Worm (Caenorhabditis elegans) whole organism, L1 larva: Measurements from ENCODE around the gene K01A11.3.

ENCODE experiments used
- C16A3.4 ChIP-seq: fragments of 150-350 bp; optimal IDR thresholded peaks from 2 replicates; lab custom pipeline; 2014; ENCODE audit warnings: missing biosample characterization, missing genetic modification characterization
- Y116A8C.19 ChIP-seq: sonication (generic microtip); optimal IDR thresholded peaks from 2 replicates; lab custom pipeline; 2016; ENCODE audit warnings: missing compliant biosample characterization, missing genetic modification characterization, borderline replicate concordance
- alr-1 ChIP-seq: fragments of 200-800 bp; sonication (Bioruptor generic); optimal IDR thresholded peaks from 2 replicates; lab custom pipeline; 2018; ENCODE audit warnings: borderline replicate concordance, mild to moderate bottlenecking, missing genetic modification characterization, missing compliant biosample characterization
- aly-2 ChIP-seq: fragments of 150-350 bp; optimal IDR thresholded peaks from 2 replicates; lab custom pipeline; 2014; ENCODE audit warnings: missing biosample characterization, missing genetic modification characterization
- blmp-1 ChIP-seq: fragments of 150-350 bp; optimal IDR thresholded peaks from 2 replicates; lab custom pipeline; 2014; ENCODE audit warnings: missing biosample characterization, missing genetic modification characterization
- ceh-82 ChIP-seq, 3 experiments: fragments of 150-350 bp in 1 of 3; sonication (generic microtip) in 2 of 3; optimal IDR thresholded peaks; 2 replicates each; lab custom pipeline; 2014 to 2017; ENCODE audit warnings: missing biosample characterization in 3 of 3, missing genetic modification characterization in 3 of 3
- ceh-88 ChIP-seq: fragments of 200-800 bp; sonication (Bioruptor generic); IDR thresholded peaks from 2 replicates; pipeline ENCODE4 v1.3.6; 2022; ENCODE audit warnings: missing genetic modification characterization, missing compliant biosample characterization
- ceh-90 ChIP-seq: sonication (generic microtip); optimal IDR thresholded peaks from 2 replicates; lab custom pipeline; 2016; ENCODE audit warnings: missing genetic modification characterization, missing compliant biosample characterization
- ces-1 ChIP-seq: fragments of 150-350 bp; optimal IDR thresholded peaks from 2 replicates; lab custom pipeline; 2014; ENCODE audit warnings: missing biosample characterization, missing genetic modification reagents, missing genetic modification characterization
- efl-1 ChIP-seq, 4 experiments: fragments of 150-350 bp; optimal IDR thresholded peaks in 3 of 4; peaks in 1 of 4; 1 replicate in 1 of 4; 2 replicates in 3 of 4; lab custom pipeline; 2014; ENCODE audit warnings: missing biosample characterization in 2 of 4, missing genetic modification characterization in 2 of 4, missing genetic modification reagents in 2 of 4
- elt-2 ChIP-seq: sonication (generic microtip); optimal IDR thresholded peaks from 2 replicates; lab custom pipeline; 2016; ENCODE audit warnings: missing genetic modification characterization, mild to moderate bottlenecking, inconsistent platforms, missing compliant biosample characterization, missing genetic modification reagents
- elt-3 ChIP-seq, 6 experiments: fragments of 150-350 bp in 1 of 6; sonication (generic microtip); optimal IDR thresholded peaks; 2 replicates each; lab custom pipeline; 2017 to 2018; ENCODE audit warnings: missing biosample characterization in 6 of 6, missing genetic modification characterization in 6 of 6, inconsistent platforms in 1 of 6
- ets-5 ChIP-seq: fragments of 200-800 bp; sonication (Bioruptor generic); IDR thresholded peaks from 2 replicates; pipeline ENCODE4 v1.3.6; 2022; ENCODE audit warnings: missing genetic modification characterization, missing compliant biosample characterization
- fkh-10 ChIP-seq: sonication (generic microtip); optimal IDR thresholded peaks from 2 replicates; lab custom pipeline; 2017; ENCODE audit warnings: missing biosample characterization, missing genetic modification reagents, missing genetic modification characterization
- fkh-4 ChIP-seq: sonication (generic microtip); optimal IDR thresholded peaks from 2 replicates; lab custom pipeline; 2016; ENCODE audit warnings: missing compliant biosample characterization, missing genetic modification characterization, borderline replicate concordance
- grh-1 ChIP-seq: fragments of 200-800 bp; sonication (Bioruptor generic); IDR thresholded peaks from 2 replicates; pipeline ENCODE4 v1.3.6; 2022; ENCODE audit warnings: missing genetic modification reagents, missing genetic modification characterization, missing compliant biosample characterization
- hlh-17 ChIP-seq: fragments of 200-800 bp; sonication (Bioruptor generic); optimal IDR thresholded peaks from 2 replicates; lab custom pipeline; 2018; ENCODE audit warnings: missing genetic modification characterization, mild to moderate bottlenecking, missing compliant biosample characterization, moderate library complexity, borderline replicate concordance
- hlh-4 ChIP-seq: sonication (generic microtip); optimal IDR thresholded peaks from 2 replicates; lab custom pipeline; 2016; ENCODE audit warnings: mild to moderate bottlenecking, missing genetic modification characterization, missing compliant biosample characterization
- hpl-2 ChIP-seq: fragments of 150-350 bp; optimal IDR thresholded peaks from 2 replicates; lab custom pipeline; 2014; ENCODE audit warnings: missing biosample characterization, missing genetic modification reagents, missing genetic modification characterization
- isw-1 ChIP-seq: fragments of 200-800 bp; sonication (Bioruptor generic); IDR thresholded peaks from 2 replicates; pipeline ENCODE4 v1.3.6; 2022; ENCODE audit warnings: missing genetic modification characterization, missing compliant biosample characterization
- jun-1 ChIP-seq: fragments of 150-350 bp; optimal IDR thresholded peaks from 2 replicates; lab custom pipeline; 2014; ENCODE audit warnings: missing biosample characterization, missing genetic modification reagents, missing genetic modification characterization
- lin-15B ChIP-seq: fragments of 150-350 bp; sonication (generic microtip); optimal IDR thresholded peaks from 3 replicates; lab custom pipeline; 2014; ENCODE audit warnings: missing biosample characterization, missing genetic modification characterization
- lin-35 ChIP-seq, 2 experiments: fragments of 150-350 bp; optimal IDR thresholded peaks; 2 replicates each; lab custom pipeline; 2014; ENCODE audit warnings: missing biosample characterization in 2 of 2, missing genetic modification characterization in 2 of 2, missing genetic modification reagents in 2 of 2
- lin-39 ChIP-seq: fragments of 150-350 bp; optimal IDR thresholded peaks from 2 replicates; lab custom pipeline; 2014; ENCODE audit warnings: missing biosample characterization, missing genetic modification reagents, missing genetic modification characterization
- lir-3 ChIP-seq: sonication (generic microtip); optimal IDR thresholded peaks from 2 replicates; lab custom pipeline; 2016; ENCODE audit warnings: mild to moderate bottlenecking, missing genetic modification characterization, moderate library complexity, missing compliant biosample characterization; ENCODE audit not compliant: poor library complexity
- lsy-2 ChIP-seq, 2 experiments: fragments of 150-350 bp; optimal IDR thresholded peaks; 2 replicates each; lab custom pipeline; 2014; ENCODE audit warnings: missing biosample characterization in 2 of 2, missing genetic modification characterization in 2 of 2
- mab-9 ChIP-seq: fragments of 200-800 bp; sonication (Bioruptor generic); IDR thresholded peaks from 2 replicates; pipeline ENCODE4 v1.3.6; 2022; ENCODE audit warnings: missing genetic modification reagents, missing genetic modification characterization, missing compliant biosample characterization
- mdl-1 ChIP-seq, 2 experiments: fragments of 150-350 bp; optimal IDR thresholded peaks; 2 replicates each; lab custom pipeline; 2014 to 2017; ENCODE audit warnings: missing biosample characterization in 2 of 2, missing genetic modification characterization in 2 of 2, inconsistent platforms in 1 of 2
- mep-1 ChIP-seq: fragments of 150-350 bp; optimal IDR thresholded peaks from 2 replicates; lab custom pipeline; 2014; ENCODE audit warnings: missing biosample characterization, missing genetic modification characterization
- nhr-11 ChIP-seq: fragments of 150-350 bp; optimal IDR thresholded peaks from 2 replicates; lab custom pipeline; 2014; ENCODE audit warnings: missing biosample characterization, missing genetic modification characterization
- nhr-12 ChIP-seq: sonication (generic microtip); optimal IDR thresholded peaks from 2 replicates; lab custom pipeline; 2017; ENCODE audit warnings: missing biosample characterization, missing genetic modification characterization
- nhr-20 ChIP-seq: sonication (generic microtip); optimal IDR thresholded peaks from 2 replicates; lab custom pipeline; 2016; ENCODE audit warnings: mild to moderate bottlenecking, missing genetic modification characterization, missing compliant biosample characterization
- nhr-237 ChIP-seq: fragments of 150-350 bp; optimal IDR thresholded peaks from 2 replicates; lab custom pipeline; 2014; ENCODE audit warnings: missing biosample characterization, missing genetic modification characterization
- nhr-47 ChIP-seq: sonication (generic microtip); optimal IDR thresholded peaks from 2 replicates; lab custom pipeline; 2016; ENCODE audit warnings: mild to moderate bottlenecking, missing genetic modification characterization, moderate library complexity, missing compliant biosample characterization
- nhr-71 ChIP-seq: sonication (generic microtip); optimal IDR thresholded peaks from 2 replicates; lab custom pipeline; 2016; ENCODE audit warnings: mild to moderate bottlenecking, missing genetic modification characterization, moderate library complexity, missing compliant biosample characterization
- nhr-77 ChIP-seq: fragments of 150-350 bp; optimal IDR thresholded peaks from 2 replicates; lab custom pipeline; 2014; ENCODE audit warnings: missing biosample characterization, missing genetic modification characterization
- nhr-84 ChIP-seq: sonication (generic microtip); optimal IDR thresholded peaks from 2 replicates; lab custom pipeline; 2017; ENCODE audit warnings: missing biosample characterization, missing genetic modification characterization
- nhr-85 ChIP-seq: sonication (generic microtip); peaks from one replicate; lab custom pipeline; 2016; ENCODE audit warnings: missing genetic modification characterization, inconsistent platforms, missing compliant biosample characterization
- nhr-90 ChIP-seq: sonication (generic microtip); optimal IDR thresholded peaks from 2 replicates; lab custom pipeline; 2016; ENCODE audit warnings: mild to moderate bottlenecking, missing genetic modification characterization, missing compliant biosample characterization; ENCODE audit not compliant: poor library complexity
- rnt-1 ChIP-seq: sonication (generic microtip); optimal IDR thresholded peaks from 2 replicates; lab custom pipeline; 2016; ENCODE audit warnings: mild to moderate bottlenecking, missing genetic modification characterization, moderate library complexity, missing compliant biosample characterization
- skn-1 ChIP-seq: fragments of 150-350 bp; optimal IDR thresholded peaks from 2 replicates; lab custom pipeline; 2014; ENCODE audit warnings: missing biosample characterization, missing genetic modification characterization
- sox-4 ChIP-seq: sonication (generic microtip); optimal IDR thresholded peaks from 2 replicates; lab custom pipeline; 2016; ENCODE audit warnings: missing genetic modification characterization, missing compliant biosample characterization
- sup-37 ChIP-seq: fragments of 200-800 bp; sonication (Bioruptor generic); optimal IDR thresholded peaks from 2 replicates; lab custom pipeline; 2018; ENCODE audit warnings: mild to moderate bottlenecking, missing genetic modification characterization, missing compliant biosample characterization
- unc-30 ChIP-seq: sonication (generic microtip); optimal IDR thresholded peaks from 2 replicates; lab custom pipeline; 2017; ENCODE audit warnings: missing biosample characterization, missing genetic modification characterization
- unc-62 ChIP-seq: fragments of 150-350 bp; optimal IDR thresholded peaks from 2 replicates; lab custom pipeline; 2014; ENCODE audit warnings: missing biosample characterization, missing genetic modification reagents, missing genetic modification characterization
- unc-86 ChIP-seq: sonication (generic microtip); optimal IDR thresholded peaks from 2 replicates; lab custom pipeline; 2016; ENCODE audit warnings: missing genetic modification characterization, missing compliant biosample characterization
- unc-98 ChIP-seq: fragments of 200-800 bp; sonication (Bioruptor generic); IDR thresholded peaks from 2 replicates; pipeline ENCODE4 v1.3.6; 2022; ENCODE audit warnings: missing genetic modification characterization, missing compliant biosample characterization
- vab-15 ChIP-seq: sonication (generic microtip); optimal IDR thresholded peaks from 2 replicates; lab custom pipeline; 2017; ENCODE audit warnings: missing genotype, mild to moderate bottlenecking, missing genetic modification characterization, missing compliant biosample characterization
- xbp-1 ChIP-seq: sonication (generic microtip); optimal IDR thresholded peaks from 2 replicates; lab custom pipeline; 2016; ENCODE audit warnings: missing genetic modification characterization, missing compliant biosample characterization
- zag-1 ChIP-seq: fragments of 150-350 bp; optimal IDR thresholded peaks from 2 replicates; lab custom pipeline; 2014; ENCODE audit warnings: missing biosample characterization, missing genetic modification characterization
- ztf-11 ChIP-seq, 2 experiments: sonication (generic microtip); optimal IDR thresholded peaks; 2 replicates each; lab custom pipeline; 2016 to 2017; ENCODE audit warnings: missing genetic modification characterization in 2 of 2, missing biosample characterization in 1 of 2, missing compliant biosample characterization in 1 of 2
- ztf-4 ChIP-seq: fragments of 150-350 bp; optimal IDR thresholded peaks from 2 replicates; lab custom pipeline; 2014; ENCODE audit warnings: missing biosample characterization, missing genetic modification characterization

Gene K01A11.3

DNA sequence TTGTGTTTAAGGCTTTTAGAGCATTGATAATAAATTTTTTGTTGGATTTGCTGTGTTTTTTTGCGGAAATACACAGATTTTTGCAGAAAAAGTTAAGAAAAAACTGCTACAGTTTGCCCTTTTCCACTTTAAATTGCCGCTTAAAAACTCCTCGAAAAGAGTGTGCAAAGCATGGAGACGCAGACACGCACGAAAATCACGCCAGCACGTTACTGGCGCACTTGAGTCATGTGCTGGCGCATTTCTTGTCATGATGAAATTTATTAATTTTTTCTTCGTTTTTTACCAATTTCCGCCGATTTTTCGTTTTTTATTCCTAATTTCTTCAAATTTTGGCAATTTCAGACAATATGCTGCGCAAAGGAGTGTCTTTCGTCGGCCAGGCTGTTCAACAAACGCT lies 7.6 kb upstream of the K01A11.3 start, which contains the start of gene C34C12.8 (continued):
- peak; percentile 60 for TF ChIP-seq nhr-237 (tag; lab: Kevin White, UChicago)
- peak; percentile 98 for TF ChIP-seq nhr-90 (tag; lab: Kevin White, UChicago)
- TF ChIP-seq lin-15B (tag; lab: Kevin White, UChicago) = peak; percentile 95
- TF ChIP-seq grh-1 = peak; percentile 96
- TF ChIP-seq sup-37 = peak; percentile 92
- peak in 3 of 6 experiments; percentile 51 to 94 (median 93) for TF ChIP-seq elt-3 (tag; optimal IDR thresholded peaks at IDR 0.05; lab: Kevin White, UChicago)
- peak; percentile 95 for TF ChIP-seq mab-9 (GFP tag; lab: Robert Waterston, UW)
- TF ChIP-seq ces-1 (GFP tag; lab: Kevin White, UChicago) = no peak
- TF ChIP-seq ztf-11 (tag; optimal IDR thresholded peaks at IDR 0.05; lab: Kevin White, UChicago) = peak in 1 of 2 experiments; percentile 85
- peak; percentile 78 for TF ChIP-seq fkh-4 (tag; lab: Kevin White, UChicago)
- no peak for TF ChIP-seq hlh-4 (tag; lab: Kevin White, UChicago)
- TF ChIP-seq efl-1 (optimal IDR thresholded peaks at IDR 0.05; lab: Kevin White, UChicago) = peak; percentile 93 to 99
- TF ChIP-seq efl-1 (GFP tag; optimal IDR thresholded peaks at IDR 0.05 in 1 of 2; lab: Kevin White, UChicago) = peak; percentile 96 to 100
- peak; percentile 89 for TF ChIP-seq elt-2 (tag; lab: Kevin White, UChicago)
- no peak for TF ChIP-seq alr-1
- peak; percentile 86 for TF ChIP-seq fkh-10 (GFP tag; lab: Kevin White, UChicago)
- peak; percentile 45 for TF ChIP-seq ceh-90 (tag; lab: Kevin White, UChicago)
- TF ChIP-seq hlh-17 (GFP tag; lab: Kevin White, UChicago) = no peak
- TF ChIP-seq lin-39 (tag; lab: Kevin White, UChicago) = peak; percentile 97
- TF ChIP-seq lsy-2 (tag; optimal IDR thresholded peaks at IDR 0.05; lab: Kevin White, UChicago) = peak; percentile 97 to 98
- peak; percentile 95 for TF ChIP-seq jun-1
- peak; percentile 90 for TF ChIP-seq ztf-4 (tag; lab: Kevin White, UChicago)
- peak; percentile 97 for TF ChIP-seq rnt-1 (tag; lab: Kevin White, UChicago)
- peak; percentile 98 for TF ChIP-seq xbp-1 (tag; lab: Kevin White, UChicago)
- peak; percentile 91 for TF ChIP-seq skn-1 (tag; lab: Kevin White, UChicago)
- TF ChIP-seq ets-5 (GFP tag; lab: Robert Waterston, UW) = no peak
- peak; percentile 98 for TF ChIP-seq mep-1 (tag; lab: Kevin White, UChicago)
- no peak for TF ChIP-seq Y116A8C.19
- peak; percentile 64 for TF ChIP-seq unc-30
- TF ChIP-seq aly-2 (tag; lab: Kevin White, UChicago) = peak; percentile 90
- TF ChIP-seq nhr-85 (tag; lab: Kevin White, UChicago) = peak; percentile 98
- peak; percentile 85 for TF ChIP-seq hpl-2 (GFP tag; lab: Kevin White, UChicago)
- peak; percentile 76 for TF ChIP-seq unc-98 (GFP tag; lab: Robert Waterston, UW)
- no peak for TF ChIP-seq vab-15 (tag; lab: Kevin White, UChicago)
- peak; percentile 71 for TF ChIP-seq unc-62 (GFP tag; lab: Kevin White, UChicago)
- TF ChIP-seq ceh-82 (tag; optimal IDR thresholded peaks at IDR 0.05; lab: Kevin White, UChicago) = peak; percentile 95 to 98 (median 97)
- TF ChIP-seq mdl-1 (tag; optimal IDR thresholded peaks at IDR 0.05; lab: Kevin White, UChicago) = peak in 1 of 2 experiments; percentile 92
- TF ChIP-seq blmp-1 (tag; lab: Kevin White, UChicago) = peak; percentile 70
- peak; percentile 85 for TF ChIP-seq sox-4 (tag; lab: Kevin White, UChicago)
- peak; percentile 98 for TF ChIP-seq nhr-71 (tag; lab: Kevin White, UChicago)
- TF ChIP-seq lir-3 = no peak
- TF ChIP-seq C16A3.4 = peak; percentile 96
- peak; percentile 88 for TF ChIP-seq nhr-77 (tag; lab: Kevin White, UChicago)
- peak; percentile 92 for TF ChIP-seq nhr-11 (tag; lab: Kevin White, UChicago)
- TF ChIP-seq isw-1 = peak; percentile 97
- TF ChIP-seq nhr-84 (tag; lab: Kevin White, UChicago) = no peak
- TF ChIP-seq zag-1 (tag; lab: Kevin White, UChicago) = peak; percentile 66
- TF ChIP-seq nhr-47 = peak; percentile 98
- peak; percentile 97 for TF ChIP-seq unc-86 (tag; lab: Kevin White, UChicago)
- TF ChIP-seq ceh-88 (GFP tag; lab: Robert Waterston, UW) = peak; percentile 90
- peak; percentile 96 to 98 for TF ChIP-seq lin-35 (GFP tag; optimal IDR thresholded peaks at IDR 0.05; lab: Kevin White, UChicago)
- peak; percentile 97 for TF ChIP-seq nhr-20
- peak; percentile 18 for TF ChIP-seq nhr-12 (tag; lab: Kevin White, UChicago)
